Worm (Caenorhabditis elegans) whole organism, L2 larva: Measurements from ENCODE around the gene aex-2.

Source experiments
- C34F6.9 ChIP-seq: fragments of 150-350 bp; optimal IDR thresholded peaks from 2 replicates; lab custom pipeline; 2014; ENCODE audit warnings: missing biosample characterization, missing genetic modification characterization
- F13H6.1 ChIP-seq: sonication (generic microtip); optimal IDR thresholded peaks from 2 replicates; lab custom pipeline; 2016; ENCODE audit warnings: missing genetic modification characterization, missing compliant biosample characterization
- R02D3.7 ChIP-seq: fragments of 150-350 bp; optimal IDR thresholded peaks from 2 replicates; lab custom pipeline; 2014; ENCODE audit warnings: missing biosample characterization, missing genetic modification characterization
- Y55F3AM.14 ChIP-seq: fragments of 200-800 bp; sonication (Bioruptor generic); optimal IDR thresholded peaks from 2 replicates; lab custom pipeline; 2018; ENCODE audit warnings: mild to moderate bottlenecking, missing genetic modification characterization, missing compliant biosample characterization
- ZK546.5 ChIP-seq: sonication (generic microtip); optimal IDR thresholded peaks from 2 replicates; lab custom pipeline; 2017; ENCODE audit warnings: missing biosample characterization, missing genetic modification characterization
- aly-2 ChIP-seq: fragments of 150-350 bp; optimal IDR thresholded peaks from 2 replicates; lab custom pipeline; 2014; ENCODE audit warnings: missing biosample characterization, missing genetic modification characterization
- blmp-1 ChIP-seq: sonication (generic microtip); optimal IDR thresholded peaks from 2 replicates; lab custom pipeline; 2017; ENCODE audit warnings: missing genetic modification characterization, mild to moderate bottlenecking, missing compliant biosample characterization, antibody characterized with exemption, moderate library complexity; ENCODE audit not compliant: insufficient read depth
- ceh-16 ChIP-seq: fragments of 150-350 bp; optimal IDR thresholded peaks from 2 replicates; lab custom pipeline; 2014; ENCODE audit warnings: missing biosample characterization, missing genetic modification characterization
- ceh-82 ChIP-seq: fragments of 150-350 bp; optimal IDR thresholded peaks from 2 replicates; lab custom pipeline; 2014; ENCODE audit warnings: missing biosample characterization, missing genetic modification characterization
- crh-2 ChIP-seq: sonication (generic microtip); optimal IDR thresholded peaks from 2 replicates; lab custom pipeline; 2017; ENCODE audit warnings: missing biosample characterization, missing genetic modification characterization
- dmd-4 ChIP-seq: sonication (generic microtip); optimal IDR thresholded peaks from 2 replicates; lab custom pipeline; 2017; ENCODE audit warnings: missing biosample characterization, missing genetic modification characterization
- elt-1 ChIP-seq: fragments of 150-350 bp; optimal IDR thresholded peaks from 2 replicates; lab custom pipeline; 2014; ENCODE audit warnings: missing biosample characterization, missing genetic modification characterization
- elt-3 ChIP-seq: sonication (generic microtip); optimal IDR thresholded peaks from 2 replicates; lab custom pipeline; 2017; ENCODE audit warnings: missing biosample characterization, missing genetic modification characterization
- fos-1 ChIP-seq: fragments of 150-350 bp; optimal IDR thresholded peaks from 2 replicates; lab custom pipeline; 2014; ENCODE audit warnings: missing biosample characterization, missing genetic modification characterization
- gmeb-1 ChIP-seq: fragments of 150-350 bp; optimal IDR thresholded peaks from 2 replicates; lab custom pipeline; 2014; ENCODE audit warnings: missing biosample characterization, missing genetic modification characterization
- lin-11 ChIP-seq: fragments of 150-350 bp; sonication (generic microtip); optimal IDR thresholded peaks from 2 replicates; lab custom pipeline; 2014; ENCODE audit warnings: missing biosample characterization, missing genetic modification characterization, inconsistent platforms, mixed read lengths
- lin-13 ChIP-seq: fragments of 150-350 bp; optimal IDR thresholded peaks from 2 replicates; lab custom pipeline; 2014; ENCODE audit warnings: missing biosample characterization, missing genetic modification reagents, missing genetic modification characterization
- lin-39 ChIP-seq: fragments of 150-350 bp; optimal IDR thresholded peaks from 2 replicates; lab custom pipeline; 2014; ENCODE audit warnings: missing biosample characterization, missing genetic modification reagents, missing genetic modification characterization
- lsy-2 ChIP-seq, 2 experiments: fragments of 150-350 bp in 1 of 2; sonication (generic microtip) in 1 of 2; optimal IDR thresholded peaks; 2 replicates each; lab custom pipeline; 2014 to 2017; ENCODE audit warnings: missing biosample characterization in 2 of 2, missing genetic modification characterization in 2 of 2
- mab-5 ChIP-seq: fragments of 150-350 bp; optimal IDR thresholded peaks from 2 replicates; lab custom pipeline; 2014; ENCODE audit warnings: missing biosample characterization, missing genetic modification characterization
- mbf-1 ChIP-seq: sonication (generic microtip); optimal IDR thresholded peaks from 2 replicates; lab custom pipeline; 2017; ENCODE audit warnings: missing biosample characterization, missing genetic modification characterization
- mdl-1 ChIP-seq, 2 experiments: fragments of 150-350 bp in 1 of 2; sonication (generic microtip) in 1 of 2; optimal IDR thresholded peaks; 2 replicates each; lab custom pipeline; 2017; ENCODE audit warnings: missing biosample characterization in 2 of 2, missing genetic modification characterization in 2 of 2
- nhr-10 ChIP-seq: sonication (generic microtip); optimal IDR thresholded peaks from 2 replicates; lab custom pipeline; 2017; ENCODE audit warnings: missing biosample characterization, missing genetic modification characterization
- nhr-11 ChIP-seq: fragments of 150-350 bp; optimal IDR thresholded peaks from 2 replicates; lab custom pipeline; 2014; ENCODE audit warnings: missing biosample characterization, missing genetic modification characterization
- nhr-12 ChIP-seq: fragments of 150-350 bp; optimal IDR thresholded peaks from 2 replicates; lab custom pipeline; 2014; ENCODE audit warnings: missing biosample characterization, missing genetic modification characterization
- nhr-129 ChIP-seq: fragments of 150-350 bp; optimal IDR thresholded peaks from 2 replicates; lab custom pipeline; 2014; ENCODE audit warnings: missing biosample characterization, missing genetic modification characterization
- nhr-237 ChIP-seq: fragments of 150-350 bp; optimal IDR thresholded peaks from 2 replicates; lab custom pipeline; 2014; ENCODE audit warnings: missing biosample characterization, missing genetic modification characterization
- nhr-6 ChIP-seq: fragments of 150-350 bp; optimal IDR thresholded peaks from 2 replicates; lab custom pipeline; 2014; ENCODE audit warnings: missing biosample characterization, missing genetic modification characterization
- nhr-77 ChIP-seq: fragments of 150-350 bp; optimal IDR thresholded peaks from 2 replicates; lab custom pipeline; 2014; ENCODE audit warnings: missing biosample characterization, missing genetic modification characterization
- peb-1 ChIP-seq: fragments of 150-350 bp; optimal IDR thresholded peaks from 2 replicates; lab custom pipeline; 2014; ENCODE audit warnings: missing biosample characterization, missing genetic modification characterization
- sma-9 ChIP-seq, 2 experiments: fragments of 150-350 bp in 1 of 2; sonication (generic microtip) in 1 of 2; optimal IDR thresholded peaks; 2 replicates each; lab custom pipeline; 2014 to 2016; ENCODE audit warnings: missing genetic modification characterization in 2 of 2, mild to moderate bottlenecking in 1 of 2, missing biosample characterization in 1 of 2, missing compliant biosample characterization in 1 of 2, missing genetic modification reagents in 1 of 2, moderate library complexity in 1 of 2
- snpc-4 ChIP-seq: fragments of 150-350 bp; optimal IDR thresholded peaks from 2 replicates; lab custom pipeline; 2014; ENCODE audit warnings: missing biosample characterization, missing genetic modification characterization
- unc-39 ChIP-seq: fragments of 150-350 bp; optimal IDR thresholded peaks from 2 replicates; lab custom pipeline; 2014; ENCODE audit warnings: missing biosample characterization, missing genetic modification characterization
- unc-55 ChIP-seq: fragments of 150-350 bp; sonication (generic microtip); optimal IDR thresholded peaks from 3 replicates; lab custom pipeline; 2014; ENCODE audit warnings: missing biosample characterization, missing genetic modification reagents, missing genetic modification characterization
- unc-62 ChIP-seq: fragments of 150-350 bp; optimal IDR thresholded peaks from 2 replicates; lab custom pipeline; 2014; ENCODE audit warnings: missing biosample characterization, missing genetic modification reagents, missing genetic modification characterization
- zag-1 ChIP-seq: fragments of 150-350 bp; optimal IDR thresholded peaks from 2 replicates; lab custom pipeline; 2014; ENCODE audit warnings: missing biosample characterization, missing genetic modification characterization
- ztf-4 ChIP-seq: fragments of 150-350 bp; optimal IDR thresholded peaks from 2 replicates; lab custom pipeline; 2014; ENCODE audit warnings: missing biosample characterization, missing genetic modification characterization

The aex-2 gene

DNA sequence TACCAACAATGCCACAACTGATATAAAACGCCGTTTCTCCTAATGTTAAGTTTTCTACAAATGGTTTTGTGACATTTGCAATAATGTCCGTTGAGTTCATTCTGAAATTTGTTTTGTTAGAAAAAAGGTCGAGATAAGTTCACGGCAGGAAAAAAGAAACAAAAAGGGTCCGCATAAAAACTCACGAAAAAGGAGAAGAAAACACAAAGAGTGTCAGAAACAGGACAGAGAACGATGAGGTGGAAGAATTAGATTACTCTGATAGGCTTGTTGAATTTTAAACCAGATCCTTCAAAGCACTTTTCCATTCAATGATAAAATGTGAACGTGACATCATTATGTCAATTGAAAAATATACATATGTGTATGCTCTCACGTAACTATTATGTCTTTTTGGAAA is at the start of gene aex-2:
Gene aex-2, minus strand, starts transcription at position 101 of the 400 bp plus-strand sequence.
- TF ChIP-seq blmp-1 (tag; lab: Kevin White, UChicago) (no peak), ceh-82 (no peak), Y55F3AM.14 (GFP tag; lab: Kevin White, UChicago) (no peak), gmeb-1 (tag; lab: Kevin White, UChicago) (no peak), zag-1 (tag; lab: Kevin White, UChicago) (no peak), snpc-4 (tag; lab: Kevin White, UChicago) (no peak), nhr-11 (no peak)

DNA sequence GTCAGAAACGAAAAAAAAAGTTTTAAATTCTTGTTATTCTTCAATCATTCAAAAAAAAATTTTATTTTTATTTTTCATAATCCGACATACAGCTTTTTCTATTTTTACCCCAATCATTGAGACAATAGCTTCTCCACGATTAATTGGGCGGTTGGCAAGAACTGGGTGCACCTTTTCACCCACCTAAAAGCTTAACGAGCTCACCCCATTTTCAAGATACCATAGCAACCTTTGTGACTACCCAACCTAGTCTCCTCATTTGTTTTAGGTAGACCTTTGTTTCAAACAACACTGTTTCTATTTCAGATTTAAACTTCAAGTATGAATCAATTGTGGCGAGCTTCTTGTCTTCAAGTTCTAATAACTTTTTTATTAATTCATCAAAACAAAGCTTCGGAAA is 45.4 kb upstream of the aex-2 start, which contains the start of gene dyf-7:
Gene dyf-7, plus strand, starts transcription at position 301 of the 400 bp plus-strand sequence.
- no peak for TF ChIP-seq elt-3
- no peak for TF ChIP-seq ceh-16 (tag; lab: Kevin White, UChicago)
- no peak for TF ChIP-seq fos-1 (tag; lab: Kevin White, UChicago)
- no peak for TF ChIP-seq unc-62 (GFP tag; lab: Kevin White, UChicago)
- TF ChIP-seq ztf-4 = no peak
- TF ChIP-seq nhr-10 (tag; lab: Kevin White, UChicago) = no peak
- no peak for TF ChIP-seq elt-1 (tag; lab: Kevin White, UChicago)
- no peak for TF ChIP-seq unc-55 (GFP tag; lab: Kevin White, UChicago)
- TF ChIP-seq lin-39 = no peak
- no peak for TF ChIP-seq R02D3.7
- TF ChIP-seq nhr-77 (tag; lab: Kevin White, UChicago) = no peak
- TF ChIP-seq mab-5 = no peak
- TF ChIP-seq nhr-12 = no peak
- no peak for TF ChIP-seq snpc-4 (tag; lab: Kevin White, UChicago)
- TF ChIP-seq mdl-1 (tag; optimal IDR thresholded peaks at IDR 0.05; lab: Kevin White, UChicago) = no peak
- no peak for TF ChIP-seq aly-2 (tag; lab: Kevin White, UChicago)
- TF ChIP-seq peb-1 (tag; lab: Kevin White, UChicago) = no peak
- no peak for TF ChIP-seq blmp-1 (tag; lab: Kevin White, UChicago)

DNA sequence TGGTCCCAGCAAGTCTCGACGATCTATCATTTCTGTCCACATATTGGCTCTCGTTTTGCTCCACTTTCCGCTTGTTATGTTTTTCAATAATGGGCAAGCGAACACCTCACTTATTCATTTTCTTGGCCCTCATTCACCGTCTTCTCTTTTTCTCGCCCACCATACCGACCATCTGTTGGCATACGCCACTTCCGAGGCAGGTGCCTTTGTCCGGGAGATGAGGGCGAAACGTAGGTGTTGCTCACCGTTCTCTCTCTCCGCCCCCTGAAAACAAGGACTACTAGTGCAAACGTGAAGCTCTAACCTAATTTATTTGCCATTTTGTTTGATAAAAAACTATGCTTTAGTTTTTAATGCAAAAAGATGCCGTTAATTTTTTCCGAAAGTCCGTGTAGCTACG is 44.7 kb upstream of the aex-2 start:
- no peak for TF ChIP-seq Y55F3AM.14 (GFP tag; lab: Kevin White, UChicago)
- no peak for TF ChIP-seq lsy-2 (tag; optimal IDR thresholded peaks at IDR 0.05; lab: Kevin White, UChicago)
- TF ChIP-seq lin-11 (tag; lab: Kevin White, UChicago) = no peak
- TF ChIP-seq sma-9 (GFP tag; optimal IDR thresholded peaks at IDR 0.05; lab: Kevin White, UChicago) = no peak
- no peak for TF ChIP-seq sma-9 (tag; optimal IDR thresholded peaks at IDR 0.05; lab: Kevin White, UChicago)

DNA sequence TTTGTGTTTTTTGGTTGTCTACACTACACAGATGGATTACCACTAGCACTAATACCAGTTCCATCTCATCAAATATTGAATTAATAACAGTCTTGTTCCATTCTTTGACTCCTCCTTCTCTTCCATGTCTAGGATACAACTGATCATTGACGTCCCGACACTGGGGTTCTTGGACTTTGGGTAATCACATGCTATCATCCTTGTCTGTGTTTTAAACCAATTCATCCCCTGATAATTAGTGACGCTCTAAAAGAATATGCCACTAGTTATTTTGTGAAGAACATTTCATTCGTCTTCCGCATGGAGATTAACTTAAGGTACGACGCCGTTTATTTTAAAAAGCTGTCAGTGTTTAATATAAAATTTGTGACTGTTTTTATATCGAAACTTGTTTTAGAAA is 37.5 kb upstream of the aex-2 start, which contains the start of gene npr-18:
Gene npr-18, plus strand, starts transcription at position 301 of the 400 bp plus-strand sequence.
- TF ChIP-seq lin-11 (tag; lab: Kevin White, UChicago) (no peak), nhr-6 (no peak), nhr-11 (no peak), elt-3 (no peak), nhr-237 (tag; lab: Kevin White, UChicago) (no peak), gmeb-1 (tag; lab: Kevin White, UChicago) (no peak), C34F6.9 (tag; lab: Kevin White, UChicago) (no peak), mab-5 (no peak), ZK546.5 (tag; lab: Kevin White, UChicago) (no peak), F13H6.1 (tag; lab: Kevin White, UChicago) (no peak)

DNA sequence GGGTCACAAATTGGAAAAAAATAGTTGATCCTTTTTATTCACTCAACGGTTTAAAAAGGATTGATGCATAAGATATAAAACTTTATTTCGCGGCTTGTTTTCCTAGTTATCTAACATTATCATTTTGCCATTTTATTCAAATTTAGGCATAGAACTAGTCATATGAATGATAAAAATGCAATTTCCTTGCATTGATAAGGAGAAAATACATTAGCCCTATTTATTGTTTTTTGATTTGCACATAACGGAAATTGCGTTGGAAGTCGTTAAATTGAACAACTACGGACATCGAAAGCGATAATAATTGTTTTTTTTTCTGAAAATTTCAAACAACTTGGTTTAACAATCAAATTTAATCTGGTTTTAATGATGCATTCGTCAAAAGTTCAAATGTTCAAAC is 34.3 kb upstream of the aex-2 start:
- TF ChIP-seq dmd-4 (tag; lab: Kevin White, UChicago) (no peak), unc-39 (tag; lab: Kevin White, UChicago) (no peak), mbf-1 (tag; lab: Kevin White, UChicago) (no peak), fos-1 (tag; lab: Kevin White, UChicago) (peak; percentile 52), lin-13 (GFP tag; lab: Kevin White, UChicago) (no peak), nhr-77 (tag; lab: Kevin White, UChicago) (no peak), nhr-6 (no peak), zag-1 (tag; lab: Kevin White, UChicago) (no peak), crh-2 (peak; percentile 1), nhr-129 (no peak), ceh-16 (tag; lab: Kevin White, UChicago) (no peak)
- TF ChIP-seq, all 48 proteins: peak for 2
